Worm (Caenorhabditis elegans) whole organism, young adult: ENCODE results near the gene rnp-7.

Source experiments
- D2030.7 ChIP-seq: fragments of 200-800 bp; sonication (Bioruptor generic); IDR thresholded peaks from 2 replicates; pipeline ENCODE4 v1.3.6; 2022; ENCODE audit warnings: missing genetic modification reagents, missing genetic modification characterization, missing compliant biosample characterization
- F49E8.2 ChIP-seq: sonication (generic microtip); optimal IDR thresholded peaks from 3 replicates; lab custom pipeline; 2017; ENCODE audit warnings: missing genetic modification characterization, mild to moderate bottlenecking, missing compliant biosample characterization, antibody characterized with exemption, moderate library complexity; ENCODE audit not compliant: insufficient read depth
- K12H6.12 ChIP-seq: fragments of 200-800 bp; sonication (Bioruptor generic); optimal IDR thresholded peaks from 2 replicates; lab custom pipeline; 2018; ENCODE audit warnings: mild to moderate bottlenecking, missing genetic modification characterization, missing compliant biosample characterization
- T07F8.4 ChIP-seq: sonication (generic microtip); optimal IDR thresholded peaks from 2 replicates; lab custom pipeline; 2016; ENCODE audit warnings: mild to moderate bottlenecking, missing genetic modification characterization, moderate library complexity, missing compliant biosample characterization
- Y56A3A.18 ChIP-seq: fragments of 200-800 bp; sonication (Bioruptor generic); IDR thresholded peaks from 2 replicates; pipeline ENCODE4 v1.3.6; 2022; ENCODE audit warnings: missing genetic modification reagents, missing genetic modification characterization, missing compliant biosample characterization
- Y79H2A.3 ChIP-seq: fragments of 200-800 bp; sonication (Bioruptor generic); conservative IDR thresholded peaks from 2 replicates; pipeline ENCODE4 v1.3.6; 2022; ENCODE audit warnings: missing genetic modification reagents, missing genetic modification characterization, missing compliant biosample characterization
- Y95B8A.8 ChIP-seq: fragments of 200-800 bp; sonication (Bioruptor generic); IDR thresholded peaks from 2 replicates; pipeline ENCODE4 v1.3.6; 2022; ENCODE audit warnings: missing genetic modification reagents, missing genetic modification characterization, missing compliant biosample characterization
- ama-1 ChIP-seq, 3 experiments: fragments of 150-350 bp in 1 of 3; sonication (generic microtip) in 2 of 3; optimal IDR thresholded peaks; 2 replicates each; lab custom pipeline; 2014 to 2018; ENCODE audit warnings: missing biosample characterization in 2 of 3, missing genetic modification characterization in 2 of 3, missing genetic modification reagents in 2 of 3
- atf-7 ChIP-seq: sonication (generic microtip); optimal IDR thresholded peaks from 2 replicates; lab custom pipeline; 2017; ENCODE audit warnings: mild to moderate bottlenecking, missing genetic modification characterization, missing compliant biosample characterization
- athp-1 ChIP-seq: sonication (generic microtip); optimal IDR thresholded peaks from 2 replicates; lab custom pipeline; 2017; ENCODE audit warnings: mild to moderate bottlenecking, missing genetic modification characterization, missing compliant biosample characterization
- attf-3 ChIP-seq: fragments of 200-800 bp; sonication (Bioruptor generic); conservative IDR thresholded peaks from 2 replicates; pipeline ENCODE4 v1.3.6; 2022; ENCODE audit warnings: missing genetic modification reagents, missing genetic modification characterization, missing compliant biosample characterization
- attf-6 ChIP-seq: fragments of 200-800 bp; sonication (Bioruptor generic); IDR thresholded peaks from 2 replicates; pipeline ENCODE4 v1.3.6; 2022; ENCODE audit warnings: missing genetic modification reagents, missing genetic modification characterization, missing compliant biosample characterization
- bed-2 ChIP-seq: fragments of 200-800 bp; sonication (Bioruptor generic); IDR thresholded peaks from 2 replicates; pipeline ENCODE4 v1.3.6; 2022; ENCODE audit warnings: missing genetic modification reagents, missing genetic modification characterization, missing compliant biosample characterization
- cebp-2 ChIP-seq: fragments of 200-800 bp; sonication (Bioruptor generic); IDR thresholded peaks from 2 replicates; pipeline ENCODE4 v1.3.6; 2022; ENCODE audit warnings: missing genetic modification characterization, missing compliant biosample characterization
- ceh-100 ChIP-seq: fragments of 200-800 bp; sonication (Bioruptor generic); IDR thresholded peaks from 2 replicates; pipeline ENCODE4 v1.3.6; 2022; ENCODE audit warnings: missing genetic modification reagents, missing genetic modification characterization, missing compliant biosample characterization
- ceh-91 ChIP-seq: fragments of 200-800 bp; sonication (Bioruptor generic); IDR thresholded peaks from 2 replicates; pipeline ENCODE4 v1.3.6; 2022; ENCODE audit warnings: missing genetic modification reagents, missing genetic modification characterization, missing compliant biosample characterization
- dox-1 ChIP-seq: fragments of 200-800 bp; sonication (Bioruptor generic); IDR thresholded peaks from 2 replicates; pipeline ENCODE4 v1.3.6; 2022; ENCODE audit warnings: missing genetic modification reagents, missing genetic modification characterization, missing compliant biosample characterization
- efl-1 ChIP-seq: fragments of 150-350 bp; optimal IDR thresholded peaks from 2 replicates; lab custom pipeline; 2014; ENCODE audit warnings: missing biosample characterization, missing genetic modification reagents, missing genetic modification characterization
- egl-18 ChIP-seq: fragments of 200-800 bp; sonication (Bioruptor generic); IDR thresholded peaks from 2 replicates; pipeline ENCODE4 v1.3.6; 2022; ENCODE audit warnings: missing genetic modification reagents, missing genetic modification characterization, missing compliant biosample characterization
- egl-44 ChIP-seq: fragments of 200-800 bp; sonication (Bioruptor generic); IDR thresholded peaks from 2 replicates; pipeline ENCODE4 v1.3.6; 2022; ENCODE audit warnings: missing genetic modification reagents, missing genetic modification characterization, missing compliant biosample characterization
- ekl-4 ChIP-seq: fragments of 200-800 bp; sonication (Bioruptor generic); IDR thresholded peaks from 2 replicates; pipeline ENCODE4 v1.3.6; 2022; ENCODE audit warnings: missing genetic modification reagents, missing genetic modification characterization, missing compliant biosample characterization
- hmg-1.2 ChIP-seq: fragments of 200-800 bp; sonication (Bioruptor generic); IDR thresholded peaks from 2 replicates; pipeline ENCODE4 v1.3.6; 2022; ENCODE audit warnings: missing genetic modification reagents, missing genetic modification characterization, missing compliant biosample characterization
- hmg-20 ChIP-seq: fragments of 200-800 bp; sonication (Bioruptor generic); IDR thresholded peaks from 2 replicates; pipeline ENCODE4 v1.3.6; 2022; ENCODE audit warnings: missing genetic modification reagents, missing genetic modification characterization, missing compliant biosample characterization
- hsf-1 ChIP-seq: fragments of 200-800 bp; sonication (Bioruptor generic); IDR thresholded peaks from 2 replicates; pipeline ENCODE4 v1.3.6; 2022; ENCODE audit warnings: missing genetic modification reagents, missing genetic modification characterization, missing compliant biosample characterization
- let-526 ChIP-seq: fragments of 200-800 bp; sonication (Bioruptor generic); IDR thresholded peaks from 2 replicates; pipeline ENCODE4 v1.3.6; 2022; ENCODE audit warnings: missing genetic modification reagents, missing genetic modification characterization, missing compliant biosample characterization
- lin-35 ChIP-seq, 3 experiments: fragments of 150-350 bp in 2 of 3; sonication (generic microtip) in 1 of 3; optimal IDR thresholded peaks; 2 replicates each; lab custom pipeline; 2014 to 2018; ENCODE audit warnings: missing biosample characterization in 3 of 3, missing genetic modification characterization in 3 of 3, missing genetic modification reagents in 3 of 3
- lin-40 ChIP-seq: sonication (generic microtip); optimal IDR thresholded peaks from 2 replicates; lab custom pipeline; 2016; ENCODE audit warnings: missing genetic modification characterization, mild to moderate bottlenecking, missing compliant biosample characterization, missing genotype, missing genetic modification reagents
- lin-54 ChIP-seq: fragments of 200-800 bp; sonication (Bioruptor generic); optimal IDR thresholded peaks from 2 replicates; lab custom pipeline; 2018; ENCODE audit warnings: mild to moderate bottlenecking, missing genetic modification characterization, missing compliant biosample characterization
- lir-1 ChIP-seq: fragments of 200-800 bp; sonication (Bioruptor generic); conservative IDR thresholded peaks from 2 replicates; pipeline ENCODE4 v1.3.6; 2022; ENCODE audit warnings: missing genetic modification reagents, missing genetic modification characterization, missing compliant biosample characterization
- lsl-1 ChIP-seq: fragments of 200-800 bp; sonication (Bioruptor generic); optimal IDR thresholded peaks from 2 replicates; lab custom pipeline; 2018; ENCODE audit warnings: mild to moderate bottlenecking, missing genetic modification characterization, moderate library complexity, missing compliant biosample characterization
- madf-10 ChIP-seq: sonication (generic microtip); optimal IDR thresholded peaks from 2 replicates; lab custom pipeline; 2016; ENCODE audit warnings: mild to moderate bottlenecking, missing genetic modification characterization, missing compliant biosample characterization
- madf-3 ChIP-seq: fragments of 200-800 bp; sonication (Bioruptor generic); IDR thresholded peaks from 2 replicates; pipeline ENCODE4 v1.3.6; 2022; ENCODE audit warnings: missing genetic modification reagents, missing genetic modification characterization, missing compliant biosample characterization
- madf-6 ChIP-seq: fragments of 200-800 bp; sonication (Bioruptor generic); IDR thresholded peaks from 2 replicates; pipeline ENCODE4 v1.3.6; 2022; ENCODE audit warnings: missing genetic modification reagents, missing genetic modification characterization, missing compliant biosample characterization
- mcd-1 ChIP-seq: fragments of 200-800 bp; sonication (Bioruptor generic); IDR thresholded peaks from 2 replicates; pipeline ENCODE4 v1.3.6; 2022; ENCODE audit warnings: missing genetic modification reagents, missing genetic modification characterization, missing compliant biosample characterization
- nfya-1 ChIP-seq: sonication (generic microtip); optimal IDR thresholded peaks from 2 replicates; lab custom pipeline; 2017; ENCODE audit warnings: antibody characterized with exemption, missing compliant biosample characterization, missing genetic modification characterization, borderline replicate concordance; ENCODE audit not compliant: insufficient read depth
- nfya-2 ChIP-seq: fragments of 200-800 bp; sonication (Bioruptor generic); IDR thresholded peaks from 2 replicates; pipeline ENCODE4 v1.3.6; 2022; ENCODE audit warnings: missing genetic modification reagents, missing genetic modification characterization, missing compliant biosample characterization
- nhr-179 ChIP-seq: sonication (generic microtip); optimal IDR thresholded peaks from 2 replicates; lab custom pipeline; 2016; ENCODE audit warnings: mild to moderate bottlenecking, missing genetic modification characterization, missing compliant biosample characterization
- rcor-1 ChIP-seq: fragments of 200-800 bp; sonication (Bioruptor generic); IDR thresholded peaks from 2 replicates; pipeline ENCODE4 v1.3.6; 2022; ENCODE audit warnings: missing genetic modification reagents, missing genetic modification characterization, missing compliant biosample characterization
- rec-8 ChIP-seq, 2 experiments: sonication (generic microtip); optimal IDR thresholded peaks; 2 replicates each; lab custom pipeline; 2016; ENCODE audit warnings: mild to moderate bottlenecking in 2 of 2, missing genetic modification characterization in 2 of 2, missing genetic modification reagents in 2 of 2, missing genotype in 2 of 2, missing biosample characterization in 1 of 2, missing compliant biosample characterization in 1 of 2, moderate library complexity in 1 of 2
- tbp1 ChIP-seq: fragments of 200-800 bp; sonication (Bioruptor generic); optimal IDR thresholded peaks from 2 replicates; lab custom pipeline; 2018; ENCODE audit warnings: mild to moderate bottlenecking, missing genetic modification characterization, missing compliant biosample characterization
- tlf-1 ChIP-seq: fragments of 200-800 bp; sonication (Bioruptor generic); optimal IDR thresholded peaks from 2 replicates; lab custom pipeline; 2018; ENCODE audit warnings: mild to moderate bottlenecking, missing genetic modification characterization, missing compliant biosample characterization
- unc-130 ChIP-seq: sonication (generic microtip); optimal IDR thresholded peaks from 2 replicates; lab custom pipeline; 2016; ENCODE audit warnings: missing genetic modification reagents, missing genetic modification characterization, missing compliant biosample characterization
- xnd-1 ChIP-seq: sonication (generic microtip); optimal IDR thresholded peaks from 2 replicates; lab custom pipeline; 2016; ENCODE audit warnings: missing genotype, missing genetic modification reagents, missing genetic modification characterization, missing compliant biosample characterization
- ztf-18 ChIP-seq: sonication (generic microtip); optimal IDR thresholded peaks from 2 replicates; lab custom pipeline; 2016; ENCODE audit warnings: missing genotype, mild to moderate bottlenecking, missing genetic modification characterization, missing compliant biosample characterization
- ztf-28 ChIP-seq: fragments of 200-800 bp; sonication (Bioruptor generic); IDR thresholded peaks from 2 replicates; pipeline ENCODE4 v1.3.6; 2022; ENCODE audit warnings: missing genetic modification reagents, missing genetic modification characterization, missing compliant biosample characterization

The rnp-7 gene

ce11 chrIII:7141285-7141715 lies 19.7 kb downstream of the rnp-7 start (continued):
- TF ChIP-seq ztf-28 (GFP tag; lab: Robert Waterston, UW), result no peak
- TF ChIP-seq madf-3 (GFP tag; lab: Robert Waterston, UW), result no peak
- TF ChIP-seq ztf-18 (tag; lab: Kevin White, UChicago), result peak; percentile 59
- no peak for TF ChIP-seq Y79H2A.3 (GFP tag; lab: Robert Waterston, UW)
- TF ChIP-seq egl-18, result 0 out of 2 replicates have a peak, but pooled peaks have one; percentile 32

ce11 chrIII:7140228-7140710 lies 20.7 kb downstream of the rnp-7 start:
- peak; percentile 31 for TF ChIP-seq tlf-1
- peak; percentile 67 for TF ChIP-seq lin-54 (GFP tag; lab: Kevin White, UChicago)
- TF ChIP-seq rcor-1, result peak; percentile 55; the same call in 1 of the 2 replicates
- TF ChIP-seq F49E8.2 (tag; lab: Kevin White, UChicago), result peak; percentile 83
- peak; percentile 88 for TF ChIP-seq hmg-1.2 (GFP tag; lab: Robert Waterston, UW)
- TF ChIP-seq hsf-1 (GFP tag; lab: Robert Waterston, UW), result peak; percentile 43; the same call in 1 of the 2 replicates
- no peak for TF ChIP-seq madf-10 (tag; lab: Kevin White, UChicago)
- peak in 1 of 2 experiments; percentile 49 for TF ChIP-seq rec-8 (tag; optimal IDR thresholded peaks at IDR 0.05; lab: Kevin White, UChicago)
- no peak for TF ChIP-seq cebp-2 (GFP tag; lab: Robert Waterston, UW)
- no peak for TF ChIP-seq atf-7
- 0 out of 2 replicates have a peak, but pooled peaks have one; percentile 18 for TF ChIP-seq ceh-91 (GFP tag; lab: Robert Waterston, UW)
- no peak for TF ChIP-seq efl-1
- peak; percentile 55 for TF ChIP-seq mcd-1 (GFP tag; lab: Robert Waterston, UW)
- TF ChIP-seq K12H6.12 (tag; lab: Kevin White, UChicago), result no peak
- TF ChIP-seq Y95B8A.8 (GFP tag; lab: Robert Waterston, UW), result peak; percentile 83
- TF ChIP-seq ekl-4 (GFP tag; lab: Robert Waterston, UW), result peak; percentile 73
- TF ChIP-seq lir-1 (GFP tag; lab: Robert Waterston, UW), result 0 out of 2 replicates have a peak, but pooled peaks have one; percentile 16
- TF ChIP-seq unc-130 (GFP tag; lab: Kevin White, UChicago), result peak; percentile 45
- 0 out of 2 replicates have a peak, but pooled peaks have one; percentile 52 for TF ChIP-seq egl-44
- peak; percentile 80 for TF ChIP-seq dox-1 (GFP tag; lab: Robert Waterston, UW)
- TF ChIP-seq madf-6, result peak; percentile 78
- TF ChIP-seq nhr-179 (tag; lab: Kevin White, UChicago), result no peak
- TF ChIP-seq nfya-1, result no peak
- TF ChIP-seq athp-1 (tag; lab: Kevin White, UChicago), result peak; percentile 28
- peak; percentile 67 for TF ChIP-seq lsl-1 (GFP tag; lab: Kevin White, UChicago)
- TF ChIP-seq attf-6, result peak; percentile 95
- TF ChIP-seq madf-3 (GFP tag; lab: Robert Waterston, UW), result peak; percentile 50; the same call in 1 of the 2 replicates
- TF ChIP-seq hmg-20 (GFP tag; lab: Robert Waterston, UW), result no peak
- TF ChIP-seq ztf-18 (tag; lab: Kevin White, UChicago), result peak; percentile 24
- TF ChIP-seq ceh-100 (GFP tag; lab: Robert Waterston, UW), result 0 out of 2 replicates have a peak, but pooled peaks have one; percentile 9
- TF ChIP-seq lin-40 (tag; lab: Kevin White, UChicago), result no peak
- no peak for TF ChIP-seq T07F8.4 (tag; lab: Kevin White, UChicago)
- TF ChIP-seq lin-35 (GFP tag; optimal IDR thresholded peaks at IDR 0.05; lab: Kevin White, UChicago), result peak in 1 of 3 experiments; percentile 40
- TF ChIP-seq attf-3, result peak; percentile 50; the same call in 1 of the 2 replicates
- 0 out of 2 replicates have a peak, but pooled peaks have one; percentile 37 for TF ChIP-seq Y56A3A.18 (GFP tag; lab: Robert Waterston, UW)
- no peak for TF ChIP-seq nfya-2 (GFP tag; lab: Robert Waterston, UW)
- no peak for TF ChIP-seq bed-2 (GFP tag; lab: Robert Waterston, UW)
- no peak for TF ChIP-seq let-526 (GFP tag; lab: Robert Waterston, UW)
- peak; percentile 96 for TF ChIP-seq D2030.7
- TF ChIP-seq xnd-1 (tag; lab: Kevin White, UChicago), result no peak
- peak; percentile 8 for TF ChIP-seq ama-1 (optimal IDR thresholded peaks at IDR 0.05; lab: Kevin White, UChicago)
- TF ChIP-seq ama-1 (GFP tag; optimal IDR thresholded peaks at IDR 0.05; lab: Kevin White, UChicago), result no peak
- peak; percentile 78 for TF ChIP-seq tbp1 (GFP tag; lab: Kevin White, UChicago)
